Fruit fly (Drosophila melanogaster): Measurements from ENCODE around the gene CG15347.

- TF ChIP-seq psq (optimal IDR thresholded peaks at IDR 0.05) (no peak), usp (GFP tag; optimal IDR thresholded peaks at IDR 0.05) (no peak), pan (optimal IDR thresholded peaks at IDR 0.05) (no peak)
These were observed 466 bp downstream of the CG15347 start for dm6 chrX:8460232-8460631.
